Worm (Caenorhabditis elegans): ENCODE results near the gene che-10.

DNA sequence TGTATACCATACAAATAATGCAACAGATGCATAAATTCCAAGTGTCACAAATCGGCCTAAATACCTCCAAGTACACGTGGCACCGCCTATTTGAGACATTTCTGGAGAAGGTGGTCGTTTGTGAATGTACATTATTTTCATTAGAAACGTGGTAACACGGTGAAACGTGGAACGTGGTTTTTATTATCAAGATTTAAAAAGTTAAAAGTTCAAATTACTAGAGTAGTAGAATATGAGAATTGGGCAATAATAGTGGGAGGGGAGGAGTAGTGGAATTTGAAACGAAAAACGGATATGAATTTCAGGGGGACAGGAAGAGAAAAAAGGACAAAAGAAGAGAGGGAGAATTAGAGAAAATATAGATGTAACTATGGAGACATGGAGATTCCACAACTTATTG, 17.7 kb upstream of the che-10 start, which contains the start of gene fut-6:
- no peak for TF ChIP-seq him-1 (tag; optimal IDR thresholded peaks at IDR 0.05)
- TF ChIP-seq W03F9.2 (tag; optimal IDR thresholded peaks at IDR 0.05) = no peak
